Worm (Caenorhabditis elegans) whole organism, mixed stage, embryonic: Measurements from ENCODE around the gene Y54G2A.7.

Source experiments
- nhr-28 ChIP-seq: fragments of 150-350 bp; optimal IDR thresholded peaks from 2 replicates; lab custom pipeline; 2014; ENCODE audit warnings: missing biosample characterization, missing genetic modification characterization
- sem-2 ChIP-seq: fragments of 200-800 bp; sonication (Bioruptor generic); optimal IDR thresholded peaks from 2 replicates; lab custom pipeline; 2018; ENCODE audit warnings: mild to moderate bottlenecking, missing genetic modification characterization, missing compliant biosample characterization
- unc-62 ChIP-seq: fragments of 150-350 bp; optimal IDR thresholded peaks from 2 replicates; lab custom pipeline; 2014; ENCODE audit warnings: missing biosample characterization, missing genetic modification reagents, missing genetic modification characterization
- ztf-11 ChIP-seq: fragments of 150-350 bp; optimal IDR thresholded peaks from 2 replicates; lab custom pipeline; 2014; ENCODE audit warnings: missing biosample characterization, missing genetic modification characterization

- TF ChIP-seq ztf-11 (no peak), unc-62 (GFP tag; lab: Kevin White, UChicago) (no peak), nhr-28 (no peak), sem-2 (GFP tag; lab: Kevin White, UChicago) (no peak)
Observed at ce11 chrIV:2801004-2801403, 37.4 kb upstream of the Y54G2A.7 start.
